Worm (Caenorhabditis elegans) whole organism, L4 larva: ENCODE results near the gene F40G9.19.

Experiments used
- F10B5.3 ChIP-seq: sonication (generic microtip); optimal IDR thresholded peaks from 2 replicates; lab custom pipeline; 2016; ENCODE audit warnings: mild to moderate bottlenecking, missing genetic modification characterization, missing compliant biosample characterization
- R02D3.7 ChIP-seq: fragments of 150-350 bp; sonication (generic microtip); optimal IDR thresholded peaks from 3 replicates; lab custom pipeline; 2014; ENCODE audit warnings: missing biosample characterization, missing genetic modification characterization
- ZK337.2 ChIP-seq: fragments of 200-800 bp; sonication (Bioruptor generic); IDR thresholded peaks from 2 replicates; pipeline ENCODE4 v1.3.6; 2022; ENCODE audit warnings: missing genetic modification reagents, missing genetic modification characterization, missing compliant biosample characterization
- aha-1 ChIP-seq: fragments of 150-350 bp; peaks from one replicate; lab custom pipeline; 2014; ENCODE audit warnings: missing biosample characterization, missing genetic modification characterization
- arid-1 ChIP-seq: fragments of 200-800 bp; sonication (Bioruptor generic); conservative IDR thresholded peaks from 2 replicates; pipeline ENCODE4 v1.3.6; 2022; ENCODE audit warnings: missing genetic modification reagents, missing genetic modification characterization, missing compliant biosample characterization
- ceh-20 ChIP-seq: fragments of 200-800 bp; sonication (Bioruptor generic); IDR thresholded peaks from 2 replicates; pipeline ENCODE4 v1.3.6; 2022; ENCODE audit warnings: missing genetic modification reagents, missing genetic modification characterization, missing compliant biosample characterization
- ceh-32 ChIP-seq: sonication (generic microtip); optimal IDR thresholded peaks from 2 replicates; lab custom pipeline; 2016; ENCODE audit warnings: mild to moderate bottlenecking, missing genetic modification characterization, missing compliant biosample characterization; ENCODE audit not compliant: poor library complexity
- ceh-44 ChIP-seq: fragments of 200-800 bp; sonication (Bioruptor generic); IDR thresholded peaks from 2 replicates; pipeline ENCODE4 v1.3.6; 2022; ENCODE audit warnings: missing genetic modification reagents, missing genetic modification characterization, missing compliant biosample characterization
- ctbp-1 ChIP-seq: fragments of 200-800 bp; sonication (Bioruptor generic); IDR thresholded peaks from 2 replicates; pipeline ENCODE4 v1.3.6; 2022; ENCODE audit warnings: missing genetic modification reagents, missing genetic modification characterization, missing compliant biosample characterization
- daf-12 ChIP-seq: fragments of 150-350 bp; optimal IDR thresholded peaks from 2 replicates; lab custom pipeline; 2014; ENCODE audit warnings: missing biosample characterization, missing genetic modification reagents, missing genetic modification characterization
- daf-16 ChIP-seq, 3 experiments: sonication (generic microtip); optimal IDR thresholded peaks; 2 replicates each; lab custom pipeline; 2016 to 2017; ENCODE audit warnings: missing genetic modification characterization in 3 of 3, missing genetic modification reagents in 3 of 3, mild to moderate bottlenecking in 2 of 3, missing compliant biosample characterization in 2 of 3, missing biosample characterization in 1 of 3, moderate library complexity in 1 of 3
- dmd-8 ChIP-seq: fragments of 200-800 bp; sonication (Bioruptor generic); IDR thresholded peaks from 2 replicates; pipeline ENCODE4 v1.3.6; 2022; ENCODE audit warnings: missing genetic modification characterization, missing compliant biosample characterization
- duxl-1 ChIP-seq: sonication (generic microtip); optimal IDR thresholded peaks from 2 replicates; lab custom pipeline; 2016; ENCODE audit warnings: mild to moderate bottlenecking, missing genetic modification characterization, moderate library complexity, missing compliant biosample characterization; ENCODE audit not compliant: poor library complexity
- dve-1 ChIP-seq: sonication (generic microtip); optimal IDR thresholded peaks from 2 replicates; lab custom pipeline; 2017; ENCODE audit warnings: antibody characterized with exemption, mild to moderate bottlenecking, missing genetic modification characterization, missing compliant biosample characterization; ENCODE audit not compliant: insufficient read depth
- fkh-10 ChIP-seq: fragments of 150-350 bp; optimal IDR thresholded peaks from 2 replicates; lab custom pipeline; 2014; ENCODE audit warnings: missing biosample characterization, missing genetic modification reagents, missing genetic modification characterization
- fos-1 ChIP-seq: fragments of 150-350 bp; optimal IDR thresholded peaks from 2 replicates; lab custom pipeline; 2014; ENCODE audit warnings: missing biosample characterization, missing genetic modification characterization
- gei-8 ChIP-seq: fragments of 200-800 bp; sonication (Bioruptor generic); optimal IDR thresholded peaks from 2 replicates; lab custom pipeline; 2018; ENCODE audit warnings: mild to moderate bottlenecking, missing genetic modification characterization, missing compliant biosample characterization
- hlh-11 ChIP-seq: fragments of 200-800 bp; sonication (Bioruptor generic); optimal IDR thresholded peaks from 2 replicates; lab custom pipeline; 2018; ENCODE audit warnings: mild to moderate bottlenecking, missing genetic modification characterization, missing compliant biosample characterization
- lin-15B ChIP-seq: fragments of 150-350 bp; sonication (generic microtip); optimal IDR thresholded peaks from 3 replicates; lab custom pipeline; 2014; ENCODE audit warnings: missing biosample characterization, missing genetic modification characterization
- lin-29 ChIP-seq: fragments of 200-800 bp; sonication (Bioruptor generic); IDR thresholded peaks from 2 replicates; pipeline ENCODE4 v1.3.6; 2022; ENCODE audit warnings: missing genetic modification reagents, missing genetic modification characterization, missing compliant biosample characterization
- lin-38 ChIP-seq: fragments of 200-800 bp; sonication (Bioruptor generic); IDR thresholded peaks from 2 replicates; pipeline ENCODE4 v1.3.6; 2022; ENCODE audit warnings: missing genetic modification reagents, missing genetic modification characterization, missing compliant biosample characterization
- lsy-2 ChIP-seq, 2 experiments: fragments of 150-350 bp in 1 of 2; sonication (generic microtip) in 1 of 2; optimal IDR thresholded peaks; 2 replicates each; lab custom pipeline; 2014 to 2017; ENCODE audit warnings: missing biosample characterization in 2 of 2, missing genetic modification characterization in 2 of 2
- madf-5 ChIP-seq, 2 experiments: fragments of 200-800 bp; sonication (Bioruptor generic); IDR thresholded peaks; 2 replicates each; pipeline ENCODE4 v1.3.6; 2022; ENCODE audit warnings: missing compliant biosample characterization in 2 of 2, missing genetic modification characterization in 2 of 2
- madf-9 ChIP-seq: fragments of 200-800 bp; sonication (Bioruptor generic); conservative IDR thresholded peaks from 2 replicates; pipeline ENCODE4 v1.3.6; 2022; ENCODE audit warnings: missing genetic modification reagents, missing genetic modification characterization, missing compliant biosample characterization
- mdl-1 ChIP-seq, 2 experiments: fragments of 150-350 bp in 1 of 2; sonication (generic microtip) in 1 of 2; optimal IDR thresholded peaks; 2 replicates each; lab custom pipeline; 2014 to 2017; ENCODE audit warnings: missing biosample characterization in 2 of 2, missing genetic modification characterization in 2 of 2
- mdt-29 ChIP-seq: fragments of 200-800 bp; sonication (Bioruptor generic); IDR thresholded peaks from 2 replicates; pipeline ENCODE4 v1.3.6; 2022; ENCODE audit warnings: missing genetic modification reagents, missing genetic modification characterization, missing compliant biosample characterization
- mxl-3 ChIP-seq: fragments of 200-800 bp; sonication (Bioruptor generic); optimal IDR thresholded peaks from 2 replicates; lab custom pipeline; 2018; ENCODE audit warnings: mild to moderate bottlenecking, missing genetic modification characterization, missing compliant biosample characterization
- nhr-102 ChIP-seq: sonication (generic microtip); optimal IDR thresholded peaks from 2 replicates; lab custom pipeline; 2016; ENCODE audit warnings: mild to moderate bottlenecking, missing genetic modification characterization, moderate library complexity, missing compliant biosample characterization
- nhr-111 ChIP-seq: fragments of 200-800 bp; sonication (Bioruptor generic); optimal IDR thresholded peaks from 2 replicates; lab custom pipeline; 2018; ENCODE audit warnings: mild to moderate bottlenecking, missing genetic modification characterization, missing compliant biosample characterization
- nhr-237 ChIP-seq: sonication (generic microtip); optimal IDR thresholded peaks from 2 replicates; lab custom pipeline; 2017; ENCODE audit warnings: missing biosample characterization, missing genetic modification characterization
- nhr-28 ChIP-seq: fragments of 150-350 bp; optimal IDR thresholded peaks from 2 replicates; lab custom pipeline; 2014; ENCODE audit warnings: missing biosample characterization, missing genetic modification characterization
- nhr-41 ChIP-seq: fragments of 200-800 bp; sonication (Bioruptor generic); IDR thresholded peaks from 2 replicates; pipeline ENCODE4 v1.3.6; 2022; ENCODE audit warnings: missing genetic modification reagents, missing genetic modification characterization, missing compliant biosample characterization
- nhr-6 ChIP-seq: fragments of 150-350 bp; optimal IDR thresholded peaks from 2 replicates; lab custom pipeline; 2014; ENCODE audit warnings: missing biosample characterization, missing genetic modification characterization
- nhr-76 ChIP-seq: fragments of 150-350 bp; optimal IDR thresholded peaks from 2 replicates; lab custom pipeline; 2014; ENCODE audit warnings: missing biosample characterization, missing genetic modification characterization
- nhr-77 ChIP-seq: fragments of 150-350 bp; optimal IDR thresholded peaks from 2 replicates; lab custom pipeline; 2014; ENCODE audit warnings: missing biosample characterization, missing genetic modification characterization
- php-3 ChIP-seq: fragments of 200-800 bp; sonication (Bioruptor generic); IDR thresholded peaks from 2 replicates; pipeline ENCODE4 v1.3.6; 2022; ENCODE audit warnings: missing genetic modification reagents, missing genetic modification characterization, missing compliant biosample characterization
- set-16 ChIP-seq: fragments of 200-800 bp; sonication (Bioruptor generic); IDR thresholded peaks from 2 replicates; pipeline ENCODE4 v1.3.6; 2022; ENCODE audit warnings: missing genetic modification reagents, missing genetic modification characterization, missing compliant biosample characterization
- skn-1 ChIP-seq: fragments of 150-350 bp; optimal IDR thresholded peaks from 2 replicates; lab custom pipeline; 2014; ENCODE audit warnings: missing biosample characterization, missing genetic modification characterization
- snpc-4 ChIP-seq: fragments of 150-350 bp; optimal IDR thresholded peaks from 2 replicates; lab custom pipeline; 2014; ENCODE audit warnings: missing biosample characterization, missing genetic modification characterization
- tag-97 ChIP-seq: fragments of 200-800 bp; sonication (Bioruptor generic); IDR thresholded peaks from 2 replicates; pipeline ENCODE4 v1.3.6; 2022; ENCODE audit warnings: missing genetic modification characterization, missing compliant biosample characterization
- unc-130 ChIP-seq: sonication (generic microtip); optimal IDR thresholded peaks from 2 replicates; lab custom pipeline; 2016; ENCODE audit warnings: missing genetic modification reagents, missing genetic modification characterization, missing compliant biosample characterization
- unc-62 ChIP-seq, 3 experiments: fragments of 150-350 bp in 1 of 3; sonication (generic microtip); optimal IDR thresholded peaks in 2 of 3; peaks in 1 of 3; 1 replicate in 1 of 3; 2 replicates in 2 of 3; lab custom pipeline; 2014 to 2017; ENCODE audit warnings: missing biosample characterization in 3 of 3, missing genetic modification characterization in 3 of 3, missing genetic modification reagents in 3 of 3, missing genotype in 1 of 3
- zfp-3 ChIP-seq: fragments of 200-800 bp; sonication (Bioruptor generic); conservative IDR thresholded peaks from 2 replicates; pipeline ENCODE4 v1.3.6; 2022; ENCODE audit warnings: missing genetic modification reagents, missing genetic modification characterization, missing compliant biosample characterization

The F40G9.19 gene

ce11 chrIII:154168-154567, 19.4 kb upstream of the F40G9.19 start (continued):
- TF ChIP-seq gei-8 (GFP tag; lab: Kevin White, UChicago), result no peak
- peak; percentile 64; the same call in 1 of the 2 replicates for TF ChIP-seq ceh-20
- TF ChIP-seq mdl-1 (tag; optimal IDR thresholded peaks at IDR 0.05; lab: Kevin White, UChicago), result peak in 1 of 2 experiments; percentile 35
- TF ChIP-seq lin-38 (GFP tag; lab: Robert Waterston, UW), result no peak
- TF ChIP-seq nhr-111, result no peak
- peak; percentile 94 for TF ChIP-seq php-3 (GFP tag; lab: Robert Waterston, UW)
- TF ChIP-seq fkh-10, result no peak
- TF ChIP-seq nhr-6 (tag; lab: Kevin White, UChicago), result peak; percentile 83
- TF ChIP-seq daf-12, result no peak
- no peak for TF ChIP-seq arid-1 (GFP tag; lab: Robert Waterston, UW)
- no peak for TF ChIP-seq nhr-237

ce11 chrIII:156645-157044, 17.0 kb upstream of the F40G9.19 start, which contains the start of the genes zig-13 and ver-1:
TSS of gene zig-13 (minus strand) at chrIII:156745.
TSS of gene ver-1 (plus strand) at chrIII:156824.
- TF ChIP-seq nhr-237 (no peak), ZK337.2 (GFP tag; lab: Robert Waterston, UW) (no peak), nhr-41 (GFP tag; lab: Robert Waterston, UW) (no peak), duxl-1 (tag; lab: Kevin White, UChicago) (no peak), nhr-102 (no peak), ctbp-1 (GFP tag; lab: Robert Waterston, UW) (no peak), ceh-44 (GFP tag; lab: Robert Waterston, UW) (no peak), unc-130 (GFP tag; lab: Kevin White, UChicago) (no peak), R02D3.7 (tag; lab: Kevin White, UChicago) (no peak), mdt-29 (GFP tag; lab: Robert Waterston, UW) (no peak), aha-1 (no peak), hlh-11 (tag; lab: Kevin White, UChicago) (no peak), nhr-77 (tag; lab: Kevin White, UChicago) (no peak)

- TF ChIP-seq dve-1, result no peak
- no peak for TF ChIP-seq madf-9 (GFP tag; lab: Robert Waterston, UW)
- TF ChIP-seq F10B5.3 (tag; lab: Kevin White, UChicago), result no peak
- TF ChIP-seq ZK337.2 (GFP tag; lab: Robert Waterston, UW), result no peak
- peak; percentile 78 for TF ChIP-seq set-16 (GFP tag; lab: Robert Waterston, UW)
- TF ChIP-seq skn-1, result no peak
- TF ChIP-seq lin-15B (tag; lab: Kevin White, UChicago), result no peak
- peak; percentile 17 for TF ChIP-seq aha-1
- no peak for TF ChIP-seq mxl-3 (GFP tag; lab: Kevin White, UChicago)
Observed at ce11 chrIII:157980-158379, 15.6 kb upstream of the F40G9.19 start.

ce11 chrIII:159149-159548, 14.5 kb upstream of the F40G9.19 start:
- TF ChIP-seq unc-62 (GFP tag; optimal IDR thresholded peaks at IDR 0.05 in 1 of 2; lab: Kevin White, UChicago) (peak in 1 of 2 experiments; percentile 90), unc-62 (tag; optimal IDR thresholded peaks at IDR 0.05; lab: Kevin White, UChicago) (no peak), daf-16 (GFP tag; optimal IDR thresholded peaks at IDR 0.05; lab: Kevin White, UChicago) (no peak), daf-16 (tag; optimal IDR thresholded peaks at IDR 0.05; lab: Kevin White, UChicago) (no peak)

- no peak for TF ChIP-seq R02D3.7 (tag; lab: Kevin White, UChicago)
- TF ChIP-seq daf-12, result no peak
- TF ChIP-seq tag-97 (GFP tag; lab: Robert Waterston, UW), result no peak
- TF ChIP-seq aha-1, result peak; percentile 95
- TF ChIP-seq lsy-2 (tag; optimal IDR thresholded peaks at IDR 0.05; lab: Kevin White, UChicago), result no peak
- no peak for TF ChIP-seq nhr-41 (GFP tag; lab: Robert Waterston, UW)
- TF ChIP-seq mdt-29 (GFP tag; lab: Robert Waterston, UW), result no peak
- TF ChIP-seq dmd-8 (GFP tag; lab: Robert Waterston, UW), result peak; percentile 10; the same call in 1 of the 2 replicates
- no peak for TF ChIP-seq snpc-4 (tag; lab: Kevin White, UChicago)
- no peak for TF ChIP-seq nhr-76 (tag; lab: Kevin White, UChicago)
- TF ChIP-seq zfp-3 (GFP tag; lab: Robert Waterston, UW), result no peak
- 0 out of 4 replicates have a peak, but pooled peaks of 1 of the 2 experiments have one; percentile 35 for TF ChIP-seq madf-5 (GFP tag; IDR thresholded peaks at IDR 0.05; lab: Robert Waterston, UW)
- TF ChIP-seq fos-1, result no peak
- TF ChIP-seq ctbp-1 (GFP tag; lab: Robert Waterston, UW), result no peak
- TF ChIP-seq ceh-32, result no peak
- no peak for TF ChIP-seq nhr-28 (tag; lab: Kevin White, UChicago)
- TF ChIP-seq lin-29 (GFP tag; lab: Robert Waterston, UW), result no peak
- peak in 1 of 2 experiments; percentile 75 for TF ChIP-seq unc-62 (GFP tag; optimal IDR thresholded peaks at IDR 0.05 in 1 of 2; lab: Kevin White, UChicago)
- no peak for TF ChIP-seq unc-62 (tag; optimal IDR thresholded peaks at IDR 0.05; lab: Kevin White, UChicago)
Observed at ce11 chrIII:159665-160064, 13.9 kb upstream of the F40G9.19 start.
